Worm (Caenorhabditis elegans): ENCODE measurements around the gene T03G11.9.

- TF ChIP-seq mdt-29 (GFP tag; IDR thresholded peaks at IDR 0.05) = no peak
- TF ChIP-seq fos-1 (tag; optimal IDR thresholded peaks at IDR 0.05) = no peak
- no peak for TF ChIP-seq ctbp-1 (GFP tag; IDR thresholded peaks at IDR 0.05)
- no peak for TF ChIP-seq zip-11 (GFP tag; IDR thresholded peaks at IDR 0.05)
- no peak for TF ChIP-seq D1046.2 (GFP tag; IDR thresholded peaks at IDR 0.05)
- no peak for TF ChIP-seq Y75B8A.6 (GFP tag; IDR thresholded peaks at IDR 0.05)
- no peak for TF ChIP-seq F49E8.2 (tag; optimal IDR thresholded peaks at IDR 0.05; ENCODE audit: borderline replicate concordance)
Measured at ce11 chrX:5151866-5152265, 32.2 kb upstream of the T03G11.9 start.
